Worm (Caenorhabditis elegans): Measurements from ENCODE around the gene K02C4.3.

Gene K02C4.3

DNA sequence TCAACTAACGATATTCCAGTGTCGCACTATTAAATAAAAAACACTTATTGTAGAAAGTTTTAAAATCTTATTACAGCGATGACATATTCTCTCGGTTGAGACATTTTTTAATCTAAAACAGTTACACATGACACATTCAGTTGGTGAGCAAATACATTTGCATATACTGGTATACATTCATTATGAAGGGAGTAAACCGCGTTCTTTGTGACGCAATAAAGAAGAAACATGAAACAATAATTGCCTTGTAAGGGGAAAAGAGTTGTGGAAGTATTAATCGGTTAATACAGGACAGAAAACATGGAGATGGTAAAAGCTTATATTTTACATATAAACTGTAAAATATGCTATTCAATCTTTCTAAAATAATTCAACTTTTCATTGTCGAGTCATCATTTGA, 35.3 kb downstream of the K02C4.3 start:
- TF ChIP-seq zip-8 (tag; optimal IDR thresholded peaks at IDR 0.05) = peak; percentile 94
- TF ChIP-seq nhr-2 (tag; optimal IDR thresholded peaks at IDR 0.05) = peak; percentile 56
- TF ChIP-seq unc-120 (tag; optimal IDR thresholded peaks at IDR 0.05; ENCODE audit: poor library complexity, severe bottlenecking) = no peak

DNA sequence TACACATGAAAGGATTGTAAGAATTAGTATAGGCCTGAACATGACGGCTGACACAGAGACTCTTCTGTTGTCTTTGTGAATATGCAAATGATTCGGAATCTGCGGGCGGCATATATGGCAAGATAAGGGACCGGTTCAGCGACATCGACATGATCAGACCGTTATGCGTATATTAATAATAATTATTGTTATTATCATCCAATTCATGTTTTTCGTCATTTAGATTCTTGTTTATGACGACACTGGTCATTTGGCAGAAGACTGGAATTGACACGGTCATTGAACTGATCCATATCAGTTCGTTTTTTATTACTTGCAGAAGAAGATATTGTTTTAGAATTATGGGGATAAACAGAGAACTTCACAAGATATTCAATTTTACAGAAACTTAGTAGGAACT, 36.2 kb downstream of the K02C4.3 start, which contains the start of gene mtre-1:
TSS of gene mtre-1 (minus strand) at position 101 of the 400 bp plus-strand sequence.
- TF ChIP-seq nhr-2 (tag; optimal IDR thresholded peaks at IDR 0.05) = no peak
- peak; percentile 41 for TF ChIP-seq elt-1 (tag; optimal IDR thresholded peaks at IDR 0.05; ENCODE audit: borderline replicate concordance, insufficient read depth)

DNA sequence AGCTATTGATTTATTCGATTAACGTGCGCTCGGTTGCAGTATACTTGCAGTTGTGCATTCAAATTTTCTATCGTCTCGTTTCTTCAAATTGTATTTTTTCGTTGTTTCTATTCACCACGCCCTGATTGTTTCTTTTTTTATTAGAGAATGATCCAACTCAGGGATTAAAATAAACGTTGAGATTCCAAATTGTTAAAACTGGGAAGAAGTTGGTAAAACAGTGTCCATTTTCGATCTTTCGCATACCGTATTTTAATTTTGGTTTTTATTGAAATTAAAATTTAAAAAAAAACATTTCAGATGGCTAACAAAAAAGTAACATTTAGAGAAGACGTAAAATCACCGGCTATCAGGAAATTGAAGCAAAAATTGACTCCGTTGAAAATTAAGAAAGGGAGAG, 39.4 kb downstream of the K02C4.3 start, which contains the start of gene apn-1:
TSS of gene apn-1 (plus strand) at position 301 of the 400 bp plus-strand sequence.
- TF ChIP-seq nhr-12 (tag; optimal IDR thresholded peaks at IDR 0.05) (no peak), lin-32 (GFP tag; optimal IDR thresholded peaks at IDR 0.05) (no peak), blmp-1 (tag; optimal IDR thresholded peaks at IDR 0.05) (no peak), ceh-83 (GFP tag; optimal IDR thresholded peaks at IDR 0.05) (no peak), unc-62 (GFP tag; optimal IDR thresholded peaks at IDR 0.05) (no peak), elt-1 (tag; optimal IDR thresholded peaks at IDR 0.05; ENCODE audit: borderline replicate concordance, insufficient read depth) (no peak), ceh-39 (tag; optimal IDR thresholded peaks at IDR 0.05) (no peak), ztf-11 (tag; optimal IDR thresholded peaks at IDR 0.05) (no peak), zip-8 (tag; optimal IDR thresholded peaks at IDR 0.05) (no peak), mab-5 (tag; optimal IDR thresholded peaks at IDR 0.05) (no peak), nhr-2 (tag; optimal IDR thresholded peaks at IDR 0.05) (no peak), drap-1 (GFP tag; optimal IDR thresholded peaks at IDR 0.05) (no peak), cnd-1 (tag; optimal IDR thresholded peaks at IDR 0.05) (no peak)

DNA sequence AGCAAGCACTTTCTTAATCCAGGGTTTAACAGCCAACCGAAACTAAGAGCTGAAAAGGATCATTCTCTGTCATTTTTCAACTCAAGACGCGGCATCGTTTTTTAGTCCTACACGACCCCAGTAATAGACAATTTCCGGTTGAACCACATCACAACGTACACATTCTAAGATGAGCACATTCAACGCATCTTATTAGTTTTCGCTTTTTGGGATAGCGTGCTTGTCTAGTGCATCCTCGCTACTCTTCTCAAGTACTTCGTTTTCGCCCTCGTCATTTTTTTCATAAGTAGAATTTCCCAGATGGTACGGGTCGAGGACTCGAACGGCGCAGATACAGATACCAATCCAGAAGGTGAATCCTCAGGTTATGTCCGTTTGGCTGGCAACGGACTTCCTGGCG, 44.4 kb downstream of the K02C4.3 start, which contains the start of gene T05H10.1:
TSS of gene T05H10.1 (plus strand) at position 301 of the 400 bp plus-strand sequence.
- TF ChIP-seq ham-2 (GFP tag; optimal IDR thresholded peaks at IDR 0.05) (no peak), sem-2 (GFP tag; optimal IDR thresholded peaks at IDR 0.05) (no peak), ceh-43 (GFP tag; optimal IDR thresholded peaks at IDR 0.05) (no peak)

DNA sequence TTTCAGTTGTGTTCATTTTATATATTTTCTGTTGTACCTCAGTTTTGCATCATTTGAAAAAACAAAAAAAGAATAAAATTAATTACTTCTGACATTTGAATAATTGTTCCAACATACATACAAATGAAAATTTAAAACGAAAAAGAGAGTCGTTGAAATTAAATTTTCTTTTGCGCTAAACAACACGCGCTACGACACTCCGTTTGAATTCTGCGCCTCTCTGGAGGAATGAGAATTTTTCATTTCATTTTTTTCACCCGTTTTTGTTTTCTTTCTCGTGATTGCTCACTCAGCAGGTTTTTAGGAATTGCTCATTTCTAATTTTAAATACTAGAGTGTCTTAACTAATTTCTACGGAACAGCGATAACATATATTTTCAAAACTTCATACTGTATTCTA, 45.0 kb downstream of the K02C4.3 start:
- TF ChIP-seq elt-1 (tag; optimal IDR thresholded peaks at IDR 0.05; ENCODE audit: borderline replicate concordance, insufficient read depth) (no peak), blmp-1 (tag; optimal IDR thresholded peaks at IDR 0.05) (no peak), zip-8 (tag; optimal IDR thresholded peaks at IDR 0.05) (no peak), elt-3 (tag; optimal IDR thresholded peaks at IDR 0.05) (no peak), lin-32 (GFP tag; optimal IDR thresholded peaks at IDR 0.05) (no peak), lsy-2 (tag; optimal IDR thresholded peaks at IDR 0.05) (peak; percentile 33), unc-120 (tag; optimal IDR thresholded peaks at IDR 0.05; ENCODE audit: poor library complexity, severe bottlenecking) (no peak), mep-1 (tag; optimal IDR thresholded peaks at IDR 0.05) (no peak), nhr-28 (tag; optimal IDR thresholded peaks at IDR 0.05) (no peak), nhr-12 (tag; optimal IDR thresholded peaks at IDR 0.05) (no peak), drap-1 (GFP tag; optimal IDR thresholded peaks at IDR 0.05) (no peak), ces-1 (GFP tag; optimal IDR thresholded peaks at IDR 0.05) (peak; percentile 88)

DNA sequence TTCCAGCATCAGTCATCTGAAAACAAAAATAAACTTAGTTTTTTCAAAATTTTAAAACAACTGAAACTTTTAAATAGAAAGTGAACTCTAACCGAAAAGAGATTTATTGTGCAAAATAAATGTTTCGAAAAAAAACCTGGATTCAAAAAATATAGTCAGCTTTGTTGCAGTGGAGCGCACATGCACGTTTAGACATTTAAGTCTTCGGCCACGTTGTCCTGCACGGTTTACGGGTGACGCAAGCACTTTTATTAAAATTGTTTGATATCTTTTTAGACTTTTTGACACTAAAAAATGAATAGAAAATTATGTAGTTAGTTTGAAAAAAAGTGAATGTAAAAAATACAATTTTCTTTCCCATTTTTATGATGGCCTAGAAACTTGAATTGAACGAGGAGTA, 47.2 kb downstream of the K02C4.3 start, which contains the start of the genes ubh-4 and algn-6:
TSS of gene ubh-4 (minus strand) at position 182 of the 400 bp plus-strand sequence.
TSS of gene algn-6 (plus strand) at position 387 of the 400 bp plus-strand sequence.
- no peak for TF ChIP-seq zip-8 (tag; optimal IDR thresholded peaks at IDR 0.05)
- peak; percentile 90 for TF ChIP-seq lsy-2 (tag; optimal IDR thresholded peaks at IDR 0.05)
- TF ChIP-seq M03D4.4 (tag; optimal IDR thresholded peaks at IDR 0.05) = no peak
- no peak for TF ChIP-seq ceh-83 (GFP tag; optimal IDR thresholded peaks at IDR 0.05)
- TF ChIP-seq ceh-43 (GFP tag; optimal IDR thresholded peaks at IDR 0.05) = no peak
- TF ChIP-seq mep-1 (tag; optimal IDR thresholded peaks at IDR 0.05) = peak; percentile 59
- peak; percentile 16 for TF ChIP-seq ceh-39 (tag; optimal IDR thresholded peaks at IDR 0.05)
- TF ChIP-seq drap-1 (GFP tag; optimal IDR thresholded peaks at IDR 0.05) = no peak
- TF ChIP-seq ham-2 (GFP tag; optimal IDR thresholded peaks at IDR 0.05) = no peak

DNA sequence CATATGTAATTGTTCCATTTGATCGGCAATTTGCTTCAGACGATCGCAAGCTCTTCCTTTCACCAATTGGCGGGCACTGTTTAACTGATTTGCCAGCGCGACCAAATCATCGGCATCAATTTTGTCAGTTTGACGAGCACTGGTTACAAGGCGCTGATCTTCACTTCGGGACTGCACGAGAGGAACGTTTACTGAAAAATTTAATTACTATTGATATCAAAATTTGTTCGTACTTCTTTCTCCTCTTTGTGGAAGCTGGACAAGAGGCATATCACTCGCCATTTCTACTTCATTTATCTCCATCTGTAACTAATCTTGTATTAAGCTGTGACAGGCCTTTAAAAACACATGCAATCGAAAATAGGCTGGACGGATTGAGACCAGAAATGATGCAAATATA, 48.8 kb downstream of the K02C4.3 start, which contains the start of gene C08B11.9:
TSS of gene C08B11.9 (minus strand) at position 307 of the 400 bp plus-strand sequence.
- TF ChIP-seq lin-32 (GFP tag; optimal IDR thresholded peaks at IDR 0.05) = no peak
- no peak for TF ChIP-seq nhr-76 (tag; optimal IDR thresholded peaks at IDR 0.05)
- TF ChIP-seq flh-1 (GFP tag; optimal IDR thresholded peaks at IDR 0.05) = no peak
- no peak for TF ChIP-seq hlh-1 (tag; optimal IDR thresholded peaks at IDR 0.05)
- TF ChIP-seq blmp-1 (tag; optimal IDR thresholded peaks at IDR 0.05) = no peak
- no peak for TF ChIP-seq sem-2 (GFP tag; optimal IDR thresholded peaks at IDR 0.05)
- no peak for TF ChIP-seq unc-62 (GFP tag; optimal IDR thresholded peaks at IDR 0.05)
- TF ChIP-seq ceh-43 (GFP tag; optimal IDR thresholded peaks at IDR 0.05) = no peak
- no peak for TF ChIP-seq nhr-28 (tag; optimal IDR thresholded peaks at IDR 0.05)
- no peak for TF ChIP-seq unc-39 (tag; optimal IDR thresholded peaks at IDR 0.05)
- no peak for TF ChIP-seq sptf-1 (tag; optimal IDR thresholded peaks at IDR 0.05)
- no peak for TF ChIP-seq ceh-39 (tag; optimal IDR thresholded peaks at IDR 0.05)
- TF ChIP-seq lsy-2 (tag; optimal IDR thresholded peaks at IDR 0.05) = no peak
- no peak for TF ChIP-seq nhr-237 (tag; optimal IDR thresholded peaks at IDR 0.05)
- TF ChIP-seq M03D4.4 (tag; optimal IDR thresholded peaks at IDR 0.05) = no peak

All from whole organism, mixed stage, embryonic.